Worm (Caenorhabditis elegans) whole organism, L3 larva: ENCODE results near the gene bcl-7.
A peak's percentile ranks its signal among the peaks of the same experiment; 100 is the strongest.

Experiments used
- R02D3.7 ChIP-seq: fragments of 150-350 bp; optimal IDR thresholded peaks from 2 replicates; lab custom pipeline; 2014; ENCODE audit warnings: missing biosample characterization, missing genetic modification characterization
- ZK546.5 ChIP-seq: sonication (generic microtip); optimal IDR thresholded peaks from 2 replicates; lab custom pipeline; 2017; ENCODE audit warnings: missing biosample characterization, missing genetic modification characterization
- ama-1 ChIP-seq: fragments of 150-350 bp; optimal IDR thresholded peaks from 2 replicates; lab custom pipeline; 2018
- ceh-9 ChIP-seq: sonication (generic microtip); optimal IDR thresholded peaks from 2 replicates; lab custom pipeline; 2018; ENCODE audit warnings: missing biosample characterization, missing genetic modification characterization
- daf-12 ChIP-seq: fragments of 150-350 bp; optimal IDR thresholded peaks from 2 replicates; lab custom pipeline; 2014; ENCODE audit warnings: missing biosample characterization, missing genetic modification reagents, missing genetic modification characterization
- egl-5 ChIP-seq: fragments of 150-350 bp; optimal IDR thresholded peaks from 2 replicates; lab custom pipeline; 2017; ENCODE audit warnings: missing biosample characterization, missing genetic modification reagents, missing genetic modification characterization, inconsistent platforms
- elt-1 ChIP-seq: fragments of 150-350 bp; optimal IDR thresholded peaks from 2 replicates; lab custom pipeline; 2014; ENCODE audit warnings: missing biosample characterization, missing genetic modification characterization
- elt-2 ChIP-seq: sonication (generic microtip); optimal IDR thresholded peaks from 2 replicates; lab custom pipeline; 2016; ENCODE audit warnings: missing genetic modification reagents, mild to moderate bottlenecking, missing genetic modification characterization, missing compliant biosample characterization
- elt-3 ChIP-seq, 3 experiments: fragments of 150-350 bp in 1 of 3; sonication (generic microtip) in 2 of 3; optimal IDR thresholded peaks; 2 replicates in 2 of 3; 4 replicates in 1 of 3; lab custom pipeline; 2014 to 2017; ENCODE audit warnings: missing biosample characterization in 3 of 3, missing genetic modification characterization in 3 of 3
- fkh-10 ChIP-seq: sonication (generic microtip); optimal IDR thresholded peaks from 2 replicates; lab custom pipeline; 2017; ENCODE audit warnings: missing biosample characterization, missing genetic modification reagents, missing genetic modification characterization
- fkh-2 ChIP-seq: fragments of 150-350 bp; optimal IDR thresholded peaks from 2 replicates; lab custom pipeline; 2014; ENCODE audit warnings: missing biosample characterization, missing genetic modification reagents, missing genetic modification characterization
- fos-1 ChIP-seq: fragments of 150-350 bp; optimal IDR thresholded peaks from 2 replicates; lab custom pipeline; 2014; ENCODE audit warnings: missing biosample characterization, missing genetic modification characterization
- hmg-11 ChIP-seq: sonication (generic microtip); optimal IDR thresholded peaks from 2 replicates; lab custom pipeline; 2016; ENCODE audit warnings: missing genetic modification characterization, missing compliant biosample characterization
- jun-1 ChIP-seq: fragments of 150-350 bp; optimal IDR thresholded peaks from 2 replicates; lab custom pipeline; 2014; ENCODE audit warnings: missing biosample characterization, missing genetic modification reagents, missing genetic modification characterization
- lin-39 ChIP-seq: fragments of 150-350 bp; optimal IDR thresholded peaks from 2 replicates; lab custom pipeline; 2018; ENCODE audit warnings: missing biosample characterization, missing genetic modification reagents, missing genetic modification characterization
- lsy-12 ChIP-seq: sonication (generic microtip); optimal IDR thresholded peaks from 2 replicates; lab custom pipeline; 2016; ENCODE audit warnings: mild to moderate bottlenecking, missing genetic modification characterization, missing compliant biosample characterization
- mdl-1 ChIP-seq: fragments of 150-350 bp; optimal IDR thresholded peaks from 2 replicates; lab custom pipeline; 2014; ENCODE audit warnings: missing biosample characterization, missing genetic modification characterization
- mml-1 ChIP-seq: fragments of 150-350 bp; sonication (generic microtip); optimal IDR thresholded peaks from 3 replicates; lab custom pipeline; 2014; ENCODE audit warnings: missing biosample characterization, missing genetic modification characterization
- nfya-1 ChIP-seq: sonication (generic microtip); optimal IDR thresholded peaks from 2 replicates; lab custom pipeline; 2017; ENCODE audit warnings: missing genetic modification characterization, mild to moderate bottlenecking, missing compliant biosample characterization, antibody characterized with exemption, moderate library complexity; ENCODE audit not compliant: insufficient read depth
- nhr-23 ChIP-seq: fragments of 150-350 bp; optimal IDR thresholded peaks from 2 replicates; lab custom pipeline; 2014; ENCODE audit warnings: missing biosample characterization, missing genetic modification reagents, missing genetic modification characterization
- nhr-25 ChIP-seq: sonication (generic microtip); optimal IDR thresholded peaks from 2 replicates; lab custom pipeline; 2017; ENCODE audit warnings: missing biosample characterization, missing genetic modification characterization
- nhr-28 ChIP-seq: fragments of 150-350 bp; optimal IDR thresholded peaks from 2 replicates; lab custom pipeline; 2014; ENCODE audit warnings: missing biosample characterization, missing genetic modification characterization
- nhr-43 ChIP-seq: sonication (generic microtip); optimal IDR thresholded peaks from 2 replicates; lab custom pipeline; 2016; ENCODE audit warnings: mild to moderate bottlenecking, missing genetic modification characterization, missing compliant biosample characterization; ENCODE audit not compliant: poor library complexity, severe bottlenecking
- nhr-67 ChIP-seq: fragments of 150-350 bp; optimal IDR thresholded peaks from 2 replicates; lab custom pipeline; 2014; ENCODE audit warnings: missing biosample characterization, missing genetic modification characterization
- pha-4 ChIP-seq: fragments of 150-350 bp; optimal IDR thresholded peaks from 2 replicates; lab custom pipeline; 2014; ENCODE audit warnings: missing biosample characterization, missing genetic modification reagents, missing genetic modification characterization
- pqm-1 ChIP-seq: fragments of 150-350 bp; optimal IDR thresholded peaks from 2 replicates; lab custom pipeline; 2017; ENCODE audit warnings: missing biosample characterization, missing genetic modification characterization, inconsistent platforms
- skn-1 ChIP-seq: fragments of 150-350 bp; optimal IDR thresholded peaks from 2 replicates; lab custom pipeline; 2014; ENCODE audit warnings: missing biosample characterization, missing genetic modification characterization
- snpc-4 ChIP-seq: fragments of 150-350 bp; optimal IDR thresholded peaks from 2 replicates; lab custom pipeline; 2014; ENCODE audit warnings: missing biosample characterization, missing genetic modification characterization
- tbx-2 ChIP-seq: sonication (generic microtip); optimal IDR thresholded peaks from 2 replicates; lab custom pipeline; 2016; ENCODE audit warnings: mild to moderate bottlenecking, missing genetic modification characterization, missing compliant biosample characterization
- unc-39 ChIP-seq: sonication (generic microtip); optimal IDR thresholded peaks from 4 replicates; lab custom pipeline; 2017; ENCODE audit warnings: missing biosample characterization, missing genetic modification characterization
- ztf-11 ChIP-seq: fragments of 150-350 bp; optimal IDR thresholded peaks from 2 replicates; lab custom pipeline; 2014; ENCODE audit warnings: missing biosample characterization, missing genetic modification characterization

The bcl-7 gene

DNA sequence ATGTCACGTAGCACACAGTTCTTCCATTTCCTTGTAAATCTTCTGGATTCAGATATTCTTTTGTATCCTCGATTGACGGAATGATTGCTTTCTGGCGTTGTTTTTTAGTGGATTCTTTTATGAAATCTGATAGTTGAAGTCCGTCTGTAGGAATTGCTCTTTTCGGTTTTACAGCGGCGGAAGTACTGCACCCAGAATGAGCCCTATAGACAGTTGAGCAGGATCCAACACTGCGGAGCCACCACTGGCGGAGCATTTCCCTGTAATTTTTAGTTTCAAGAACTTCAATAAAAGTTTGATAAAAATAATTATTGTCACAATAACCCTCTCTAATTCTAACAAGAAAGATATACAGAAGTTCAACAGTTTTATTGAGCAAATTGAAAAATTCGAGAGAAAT is 20.0 kb downstream of the bcl-7 start, which contains the start of gene F25B5.5:
Gene F25B5.5, minus strand, starts transcription at position 260 of the 400 bp plus-strand sequence.
- TF ChIP-seq tbx-2 (tag; lab: Kevin White, UChicago) (no peak), nhr-43 (tag; lab: Kevin White, UChicago) (peak; percentile 1), elt-1 (tag; lab: Kevin White, UChicago) (no peak), lin-39 (tag; lab: Kevin White, UChicago) (no peak), fos-1 (tag; lab: Kevin White, UChicago) (no peak), daf-12 (tag; lab: Kevin White, UChicago) (no peak), ama-1 (lab: Kevin White, UChicago) (peak; percentile 84)

- TF ChIP-seq elt-2 (tag; lab: Kevin White, UChicago) (peak; percentile 22), pha-4 (peak; percentile 70), pqm-1 (tag; lab: Kevin White, UChicago) (peak; percentile 40), nfya-1 (tag; lab: Kevin White, UChicago) (peak; percentile 22), jun-1 (tag; lab: Kevin White, UChicago) (no peak), fkh-2 (tag; lab: Kevin White, UChicago) (no peak), nhr-67 (no peak), nhr-23 (tag; lab: Kevin White, UChicago) (peak; percentile 8), nhr-25 (tag; lab: Kevin White, UChicago) (peak; percentile 25), elt-1 (tag; lab: Kevin White, UChicago) (no peak)
Observed at ce11 chrIII:5948162-5948933, 22.5 kb downstream of the bcl-7 start, which contains the start of the genes F25B5.6 and F25B5.3. F25B5.6 (minus strand) TSS chrIII:5948733. F25B5.3 (plus strand) TSS chrIII:5948883.

DNA sequence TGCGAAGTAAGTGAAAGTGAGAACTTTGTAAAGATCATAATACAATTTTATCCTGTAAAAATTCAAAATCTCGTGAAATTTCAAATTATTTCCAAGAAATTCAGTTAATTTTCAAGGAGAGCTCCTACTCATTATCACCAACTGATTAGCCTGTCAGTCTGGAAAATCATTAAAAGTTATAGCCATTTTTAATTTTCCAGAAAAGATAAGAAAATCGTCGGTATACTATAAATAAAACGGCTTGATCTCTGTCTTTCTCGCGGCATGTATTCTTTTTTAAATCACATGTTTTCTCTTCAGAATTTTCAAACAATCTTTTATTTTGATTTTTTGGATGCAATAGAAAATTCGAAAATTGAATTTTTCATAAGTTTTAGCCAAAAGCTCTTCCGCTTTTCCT is 23.1 kb downstream of the bcl-7 start:
- TF ChIP-seq daf-12 (tag; lab: Kevin White, UChicago), result no peak
- TF ChIP-seq elt-2 (tag; lab: Kevin White, UChicago), result peak; percentile 50

ce11 chrIII:5949817-5950216 is 23.9 kb downstream of the bcl-7 start:
- TF ChIP-seq jun-1 (tag; lab: Kevin White, UChicago) (no peak), nhr-23 (tag; lab: Kevin White, UChicago) (no peak), fkh-10 (peak; percentile 49), mdl-1 (tag; lab: Kevin White, UChicago) (no peak), fos-1 (tag; lab: Kevin White, UChicago) (no peak), elt-3 (tag; optimal IDR thresholded peaks at IDR 0.05; lab: Kevin White, UChicago) (no peak), nfya-1 (tag; lab: Kevin White, UChicago) (peak; percentile 67), lsy-12 (no peak), ZK546.5 (tag; lab: Kevin White, UChicago) (no peak), snpc-4 (tag; lab: Kevin White, UChicago) (peak; percentile 15), lin-39 (tag; lab: Kevin White, UChicago) (peak; percentile 54), R02D3.7 (no peak), pqm-1 (tag; lab: Kevin White, UChicago) (no peak), mml-1 (no peak), nhr-28 (tag; lab: Kevin White, UChicago) (no peak), skn-1 (tag; lab: Kevin White, UChicago) (no peak), hmg-11 (tag; lab: Kevin White, UChicago) (peak; percentile 21), egl-5 (tag; lab: Kevin White, UChicago) (no peak), pha-4 (no peak)

DNA sequence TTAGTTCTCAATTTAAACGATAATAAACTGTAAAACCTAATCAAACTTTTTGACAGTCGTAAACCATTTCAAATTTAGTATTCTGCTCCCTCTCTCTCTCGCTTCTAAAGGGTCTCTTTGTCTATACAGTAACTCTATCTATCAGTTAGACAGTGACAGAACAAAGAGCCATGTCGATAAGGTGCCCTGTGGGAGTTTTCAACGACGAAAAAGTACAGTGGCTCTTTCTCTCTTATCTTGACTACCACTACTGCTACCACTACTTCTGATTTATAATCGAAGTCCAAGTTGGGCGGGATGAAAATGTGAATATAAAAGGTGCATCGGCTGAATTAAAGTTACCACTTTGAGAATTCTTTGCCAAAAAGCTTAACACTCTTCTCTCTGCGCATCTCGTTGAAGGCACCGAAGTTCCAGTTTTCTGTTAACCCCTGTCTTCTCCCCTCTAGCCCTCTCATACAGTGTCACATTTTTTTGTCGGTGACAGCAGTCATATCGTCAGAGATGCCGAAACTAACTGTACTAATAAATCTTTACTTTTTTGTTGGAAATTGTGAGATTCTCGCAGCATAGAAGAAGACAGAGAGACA is 25.0 kb downstream of the bcl-7 start:
- TF ChIP-seq daf-12 (tag; lab: Kevin White, UChicago) (no peak), unc-39 (no peak), ztf-11 (tag; lab: Kevin White, UChicago) (no peak), fkh-10 (no peak), nhr-25 (tag; lab: Kevin White, UChicago) (peak; percentile 17), ama-1 (lab: Kevin White, UChicago) (peak; percentile 44), nhr-23 (tag; lab: Kevin White, UChicago) (no peak), R02D3.7 (no peak), nfya-1 (tag; lab: Kevin White, UChicago) (peak; percentile 5), elt-2 (tag; lab: Kevin White, UChicago) (peak; percentile 75), nhr-43 (tag; lab: Kevin White, UChicago) (peak; percentile 27), fkh-2 (tag; lab: Kevin White, UChicago) (no peak), ceh-9 (tag; lab: Kevin White, UChicago) (no peak), pqm-1 (tag; lab: Kevin White, UChicago) (peak; percentile 42)
